Fruit fly (Drosophila melanogaster): Measurements from ENCODE around the gene Ibf1.

Gene Ibf1

DNA sequence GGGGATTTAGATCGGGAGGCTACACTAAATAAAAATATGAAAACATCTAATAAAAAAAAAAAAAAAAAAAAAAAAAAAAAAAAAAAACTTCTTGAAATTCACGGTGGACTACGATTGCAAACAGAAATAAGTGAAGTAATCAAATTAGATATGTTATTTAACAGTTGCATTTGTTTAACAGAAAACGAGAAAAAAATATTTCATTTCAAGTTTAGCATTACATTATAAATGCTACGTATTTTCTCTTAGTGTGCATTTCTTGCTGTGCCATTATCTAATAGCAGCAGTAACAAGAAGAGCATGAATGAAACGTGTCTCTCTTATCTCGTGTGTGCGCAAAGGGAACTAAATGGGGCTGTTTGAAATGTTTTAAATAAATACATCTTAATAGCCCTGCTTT lies 34.0 kb upstream of the Ibf1 start (continued):
- TF ChIP-seq sc (optimal IDR thresholded peaks at IDR 0.05), result no peak
- TF ChIP-seq sc (GFP tag; optimal IDR thresholded peaks at IDR 0.05), result peak; percentile 20
- no peak for TF ChIP-seq CG11093 (GFP tag; IDR thresholded peaks at IDR 0.05)
- peak; percentile 75 for TF ChIP-seq CG13424 (tag; optimal IDR thresholded peaks at IDR 0.05)
- peak; percentile 84 for TF ChIP-seq CG6689 (GFP tag; IDR thresholded peaks at IDR 0.05)
- TF ChIP-seq CG15011 (GFP tag; optimal IDR thresholded peaks at IDR 0.05), result no peak
- peak; percentile 81 for TF ChIP-seq unpg (GFP tag; optimal IDR thresholded peaks at IDR 0.05)
- peak; percentile 69; the same call in 2 of the 3 replicates for TF ChIP-seq ci (GFP tag; IDR thresholded peaks at IDR 0.05)
- TF ChIP-seq E2f1 (GFP tag; IDR thresholded peaks at IDR 0.05), result peak; percentile 67; the same call in 1 of the 2 replicates
- TF ChIP-seq emc (GFP tag; optimal IDR thresholded peaks at IDR 0.05), result peak; percentile 10
- peak; percentile 63 for TF ChIP-seq CG10462 (GFP tag; optimal IDR thresholded peaks at IDR 0.05)
- TF ChIP-seq HHEX (GFP tag; optimal IDR thresholded peaks at IDR 0.05), result peak; percentile 52
- TF ChIP-seq dm (GFP tag; optimal IDR thresholded peaks at IDR 0.05), result peak; percentile 11
- peak; percentile 64 for TF ChIP-seq CG1603 (tag; optimal IDR thresholded peaks at IDR 0.05)
- TF ChIP-seq Nf-YC (tag; optimal IDR thresholded peaks at IDR 0.05), result peak; percentile 46
- peak; percentile 49 for TF ChIP-seq H2.0 (GFP tag; IDR thresholded peaks at IDR 0.05)
- TF ChIP-seq Doc3 (GFP tag; IDR thresholded peaks at IDR 0.05; ENCODE audit: partially characterized antibody), result no peak
- peak; percentile 25 for TF ChIP-seq CG8944 (GFP tag; optimal IDR thresholded peaks at IDR 0.05)
- peak; percentile 53 for TF ChIP-seq kah (GFP tag; optimal IDR thresholded peaks at IDR 0.05)
- TF ChIP-seq Gsc (GFP tag; IDR thresholded peaks at IDR 0.05), result no peak
- TF ChIP-seq CG43689 (GFP tag; IDR thresholded peaks at IDR 0.05), result no peak
- peak; percentile 88 for TF ChIP-seq CG17359 (tag; optimal IDR thresholded peaks at IDR 0.05)
- no peak for TF ChIP-seq CG8290 (GFP tag; optimal IDR thresholded peaks at IDR 0.05)
- TF ChIP-seq CG8290 (tag; optimal IDR thresholded peaks at IDR 0.05), result peak in 1 of 2 experiments; percentile 40
- peak; percentile 64 for TF ChIP-seq CG7556 (GFP tag; optimal IDR thresholded peaks at IDR 0.05)
- peak; percentile 61 to 70 for TF ChIP-seq chif (GFP tag; optimal IDR thresholded peaks at IDR 0.05)
- no peak for TF ChIP-seq Neu2 (GFP tag; optimal IDR thresholded peaks at IDR 0.05; ENCODE audit: borderline replicate concordance)
- peak; percentile 34 for TF ChIP-seq mam (GFP tag; optimal IDR thresholded peaks at IDR 0.05)
- no peak for TF ChIP-seq CG9876 (GFP tag; optimal IDR thresholded peaks at IDR 0.05)
- no peak for TF ChIP-seq HLH4C (GFP tag; IDR thresholded peaks at IDR 0.05; ENCODE audit: partially characterized antibody)
- TF ChIP-seq CG4707 (GFP tag; optimal IDR thresholded peaks at IDR 0.05), result no peak
- no peak for TF ChIP-seq gt (GFP tag; IDR thresholded peaks at IDR 0.05)
- TF ChIP-seq ara (GFP tag; IDR thresholded peaks at IDR 0.05), result peak; percentile 69
- TF ChIP-seq CG2129 (GFP tag; IDR thresholded peaks at IDR 0.05; ENCODE audit: partially characterized antibody), result no peak
- TF ChIP-seq NC2α (GFP tag; optimal IDR thresholded peaks at IDR 0.05), result no peak
- TF ChIP-seq CG11560 (tag; IDR thresholded peaks at IDR 0.05), result no peak
- TF ChIP-seq CG17361 (GFP tag; IDR thresholded peaks at IDR 0.05), result peak; percentile 77
- no peak for TF ChIP-seq vnd (GFP tag; IDR thresholded peaks at IDR 0.05; ENCODE audit: partially characterized antibody)
- peak; percentile 42 for TF ChIP-seq oc (tag; optimal IDR thresholded peaks at IDR 0.05)
- TF ChIP-seq fd96Cb (tag; optimal IDR thresholded peaks at IDR 0.05), result peak; percentile 82
- TF ChIP-seq so (GFP tag; IDR thresholded peaks at IDR 0.05), result peak; percentile 81; the same call in 1 of the 3 replicates
- TF ChIP-seq Antp (GFP tag; optimal IDR thresholded peaks at IDR 0.05), result peak; percentile 17
- peak; percentile 65; the same call in 1 of the 2 replicates for TF ChIP-seq ranshi (GFP tag; IDR thresholded peaks at IDR 0.05)
- peak; percentile 8 for TF ChIP-seq CG17802 (tag; optimal IDR thresholded peaks at IDR 0.05)
- TF ChIP-seq CG15601 (tag; optimal IDR thresholded peaks at IDR 0.05), result peak; percentile 44
- TF ChIP-seq lilli (GFP tag; optimal IDR thresholded peaks at IDR 0.05), result peak; percentile 60
- TF ChIP-seq CG3281 (GFP tag; optimal IDR thresholded peaks at IDR 0.05), result peak; percentile 65
- TF ChIP-seq CG1024 (GFP tag; IDR thresholded peaks at IDR 0.05), result 0 out of 2 replicates have a peak, but pooled peaks have one; percentile 45
- 0 out of 2 replicates have a peak, but pooled peaks have one; percentile 6 for TF ChIP-seq CG4360 (GFP tag; IDR thresholded peaks at IDR 0.05)
- TF ChIP-seq CG12219 (GFP tag; optimal IDR thresholded peaks at IDR 0.05), result no peak
- TF ChIP-seq CG10565 (GFP tag; optimal IDR thresholded peaks at IDR 0.05), result no peak
